Fruit fly (Drosophila melanogaster) whole organism, embryonic: Measurements from ENCODE around the gene r2d2.

ENCODE experiments used
- BEAF-32 ChIP-seq: fragments of 200-800 bp; sonication (Bioruptor generic); optimal IDR thresholded peaks from 3 replicates; lab custom pipeline; 2017; ENCODE audit warnings: missing biosample characterization, missing genetic modification characterization, mild to moderate bottlenecking, moderate library complexity, missing genetic modification reagents
- Bgb ChIP-seq: fragments of 200-800 bp; sonication (Bioruptor generic); IDR thresholded peaks from 2 replicates; pipeline ENCODE4 v1.3.6; 2022; ENCODE audit warnings: missing biosample characterization, missing genetic modification characterization; ENCODE audit not compliant: partially characterized antibody
- CG10267 ChIP-seq: fragments of 200-800 bp; sonication (Bioruptor generic); optimal IDR thresholded peaks from 2 replicates; lab custom pipeline; 2018; ENCODE audit warnings: missing biosample characterization, mild to moderate bottlenecking, missing genetic modification characterization, moderate library complexity
- CG12104 ChIP-seq: fragments of 200-800 bp; sonication (Bioruptor generic); optimal IDR thresholded peaks from 3 replicates; lab custom pipeline; 2016; ENCODE audit warnings: missing biosample characterization, missing genetic modification characterization
- CG12659 ChIP-seq: fragments of 200-800 bp; sonication (Bioruptor generic); optimal IDR thresholded peaks from 3 replicates; lab custom pipeline; 2017; ENCODE audit warnings: mild to moderate bottlenecking, missing biosample characterization, missing genetic modification reagents, missing genetic modification characterization
- CG12942 ChIP-seq: fragments of 200-800 bp; sonication (Bioruptor generic); optimal IDR thresholded peaks from 3 replicates; lab custom pipeline; 2016; ENCODE audit warnings: missing biosample characterization, missing genetic modification characterization
- CG18476 ChIP-seq: fragments of 200-800 bp; sonication (Bioruptor generic); optimal IDR thresholded peaks from 2 replicates; lab custom pipeline; 2016; ENCODE audit warnings: missing biosample characterization, mild to moderate bottlenecking, missing genetic modification characterization
- CG2116 ChIP-seq: fragments of 200-800 bp; sonication (Bioruptor generic); optimal IDR thresholded peaks from 3 replicates; lab custom pipeline; 2018; ENCODE audit warnings: missing biosample characterization, mild to moderate bottlenecking, missing genetic modification characterization
- CG3065 ChIP-seq: fragments of 200-800 bp; sonication (Bioruptor generic); optimal IDR thresholded peaks from 2 replicates; lab custom pipeline; 2016; ENCODE audit warnings: missing biosample characterization, missing genetic modification characterization
- CG31441 ChIP-seq: fragments of 200-800 bp; sonication (Bioruptor generic); IDR thresholded peaks from 2 replicates; pipeline ENCODE4 v1.3.6; 2022; ENCODE audit warnings: missing biosample characterization, missing genetic modification characterization
- CG3838 ChIP-seq: fragments of 200-800 bp; sonication (Bioruptor generic); optimal IDR thresholded peaks from 3 replicates; lab custom pipeline; 2016; ENCODE audit warnings: missing biosample characterization, missing genetic modification characterization
- CG5180 ChIP-seq: fragments of 200-800 bp; sonication (Bioruptor generic); optimal IDR thresholded peaks from 3 replicates; lab custom pipeline; 2017; ENCODE audit warnings: missing biosample characterization, missing genetic modification characterization, mild to moderate bottlenecking, moderate library complexity, missing genetic modification reagents
- CG5953 ChIP-seq: fragments of 200-800 bp; sonication (Bioruptor generic); IDR thresholded peaks from 2 replicates; pipeline ENCODE4 v1.3.6; 2022; ENCODE audit warnings: missing biosample characterization, missing genetic modification characterization
- CG6791 ChIP-seq: fragments of 200-800 bp; sonication (Bioruptor generic); IDR thresholded peaks from 3 replicates; pipeline ENCODE4 v1.3.6; 2022; ENCODE audit warnings: missing biosample characterization, missing genetic modification characterization; ENCODE audit not compliant: partially characterized antibody
- CG7271 ChIP-seq: fragments of 200-800 bp; sonication (Bioruptor generic); optimal IDR thresholded peaks from 2 replicates; lab custom pipeline; 2018; ENCODE audit warnings: missing biosample characterization, mild to moderate bottlenecking, missing genetic modification characterization, moderate library complexity
- CG7963 ChIP-seq: fragments of 200-800 bp; sonication (Bioruptor generic); IDR thresholded peaks from 3 replicates; pipeline ENCODE4 v1.3.6; 2022; ENCODE audit warnings: missing biosample characterization, missing genetic modification characterization; ENCODE audit not compliant: partially characterized antibody
- CG8478 ChIP-seq: fragments of >200 bp; optimal IDR thresholded peaks from 2 replicates; lab custom pipeline; 2018
- CHES-1-like ChIP-seq: fragments of 200-800 bp; sonication (Bioruptor generic); optimal IDR thresholded peaks from 2 replicates; lab custom pipeline; 2016; ENCODE audit warnings: missing biosample characterization, missing genetic modification characterization
- CkIIα-i1 ChIP-seq: fragments of 200-800 bp; sonication (Bioruptor generic); IDR thresholded peaks from 2 replicates; pipeline ENCODE4 v1.3.6; 2022; ENCODE audit warnings: missing biosample characterization, missing genetic modification characterization
- Dad ChIP-seq: fragments of 200-800 bp; sonication (Bioruptor generic); optimal IDR thresholded peaks from 3 replicates; lab custom pipeline; 2016; ENCODE audit warnings: missing biosample characterization, missing genetic modification characterization
- Dek ChIP-seq: fragments of 200-800 bp; sonication (Bioruptor generic); optimal IDR thresholded peaks from 3 replicates; lab custom pipeline; 2019; ENCODE audit warnings: missing biosample characterization, mild to moderate bottlenecking, missing genetic modification characterization, moderate library complexity
- Gug ChIP-seq: fragments of 200-800 bp; sonication (Bioruptor generic); IDR thresholded peaks from 4 replicates; pipeline ENCODE4 v1.3.6; 2022; ENCODE audit warnings: missing biosample characterization, missing genetic modification characterization
- HHEX ChIP-seq: fragments of 200-800 bp; sonication (Bioruptor generic); optimal IDR thresholded peaks from 3 replicates; lab custom pipeline; 2017; ENCODE audit warnings: missing biosample characterization, mild to moderate bottlenecking, missing genetic modification characterization, missing genetic modification reagents
- Hand ChIP-seq: fragments of 200-800 bp; sonication (Bioruptor generic); optimal IDR thresholded peaks from 2 replicates; lab custom pipeline; 2017; ENCODE audit warnings: mild to moderate bottlenecking, missing biosample characterization, missing genetic modification reagents, missing genetic modification characterization
- Jarid2 ChIP-seq: fragments of 200-800 bp; sonication (Bioruptor generic); optimal IDR thresholded peaks from 3 replicates; lab custom pipeline; 2017; ENCODE audit warnings: mild to moderate bottlenecking, missing biosample characterization, missing genetic modification reagents, missing genetic modification characterization
- Nf-YA ChIP-seq: fragments of 200-800 bp; sonication (Bioruptor generic); IDR thresholded peaks from 2 replicates; pipeline ENCODE4 v1.3.6; 2022; ENCODE audit warnings: missing biosample characterization, missing genetic modification characterization
- ac ChIP-seq: fragments of 200-800 bp; sonication (Bioruptor generic); optimal IDR thresholded peaks from 3 replicates; lab custom pipeline; 2017; ENCODE audit warnings: missing biosample characterization, mild to moderate bottlenecking, missing genetic modification characterization
- ap ChIP-seq: fragments of 200-800 bp; sonication (Bioruptor generic); IDR thresholded peaks from 2 replicates; pipeline ENCODE4 v1.3.6; 2022; ENCODE audit warnings: missing biosample characterization, missing genetic modification characterization
- ato ChIP-seq: fragments of 200-800 bp; sonication (Bioruptor generic); IDR thresholded peaks from 2 replicates; pipeline ENCODE4 v1.3.6; 2022; ENCODE audit warnings: missing biosample characterization, missing genetic modification characterization; ENCODE audit not compliant: partially characterized antibody
- bab2 ChIP-seq: fragments of 200-800 bp; sonication (Bioruptor generic); optimal IDR thresholded peaks from 2 replicates; lab custom pipeline; 2016; ENCODE audit warnings: missing biosample characterization, missing genetic modification characterization
- eyg ChIP-seq: fragments of 200-800 bp; sonication (Bioruptor generic); optimal IDR thresholded peaks from 3 replicates; lab custom pipeline; 2016; ENCODE audit warnings: missing biosample characterization, missing genetic modification characterization
- gcm ChIP-seq: fragments of 200-800 bp; sonication (Bioruptor generic); optimal IDR thresholded peaks from 2 replicates; lab custom pipeline; 2019; ENCODE audit warnings: missing biosample characterization, mild to moderate bottlenecking, missing genetic modification characterization, moderate library complexity
- gsb-n ChIP-seq: fragments of 200-800 bp; sonication (Bioruptor generic); optimal IDR thresholded peaks from 3 replicates; lab custom pipeline; 2018; ENCODE audit warnings: missing biosample characterization, mild to moderate bottlenecking, missing genetic modification characterization
- h ChIP-seq: fragments of >200 bp; optimal IDR thresholded peaks from 2 replicates; lab custom pipeline; 2017
- hkb ChIP-seq, 2 experiments: fragments of 200-800 bp in 1 of 2; fragments of >200 bp in 1 of 2; sonication (Bioruptor generic) in 1 of 2; IDR thresholded peaks in 1 of 2; optimal IDR thresholded peaks in 1 of 2; 2 replicates each; pipeline versions ENCODE4 v1.3.6 to Lab custom; 2017 to 2022; ENCODE audit warnings: missing biosample characterization in 1 of 2, missing genetic modification characterization in 1 of 2
- lbe ChIP-seq: fragments of 200-800 bp; sonication (Bioruptor generic); optimal IDR thresholded peaks from 2 replicates; lab custom pipeline; 2016; ENCODE audit warnings: missing biosample characterization, mild to moderate bottlenecking, missing genetic modification characterization
- nerfin-2 ChIP-seq: fragments of 200-800 bp; sonication (Bioruptor generic); IDR thresholded peaks from 2 replicates; pipeline ENCODE4 v1.3.6; 2022; ENCODE audit warnings: missing biosample characterization, missing genetic modification characterization; ENCODE audit not compliant: partially characterized antibody
- org-1 ChIP-seq: fragments of 200-800 bp; sonication (Bioruptor generic); optimal IDR thresholded peaks from 2 replicates; lab custom pipeline; 2017; ENCODE audit warnings: missing biosample characterization, missing genetic modification characterization
- p53 ChIP-seq: fragments of 200-800 bp; sonication (Bioruptor generic); optimal IDR thresholded peaks from 2 replicates; lab custom pipeline; 2016; ENCODE audit warnings: missing biosample characterization, missing genetic modification characterization
- pan ChIP-seq, 4 experiments: fragments of >200 bp in 3 of 4; fragments of 200-800 bp in 1 of 4; sonication (Bioruptor generic) in 1 of 4; optimal IDR thresholded peaks in 3 of 4; IDR thresholded peaks in 1 of 4; 2 replicates each; pipeline versions ENCODE4 v1.3.6 to Lab custom; 2017 to 2022; ENCODE audit warnings: missing biosample characterization in 2 of 4, missing genetic modification characterization in 2 of 4, mixed read lengths in 1 of 4
- pnt ChIP-seq: fragments of 200-800 bp; sonication (Bioruptor generic); optimal IDR thresholded peaks from 3 replicates; lab custom pipeline; 2016; ENCODE audit warnings: missing biosample characterization, missing genetic modification characterization
- prd ChIP-seq, 3 experiments: fragments of >200 bp in 2 of 3; fragments of 200-800 bp in 1 of 3; sonication (Bioruptor generic) in 1 of 3; optimal IDR thresholded peaks in 2 of 3; IDR thresholded peaks in 1 of 3; 2 replicates in 2 of 3; 3 replicates in 1 of 3; pipeline versions ENCODE4 v1.3.6 to Lab custom; 2017 to 2022; ENCODE audit warnings: missing biosample characterization in 1 of 3, missing genetic modification characterization in 1 of 3
- rib ChIP-seq: fragments of 200-800 bp; sonication (Bioruptor generic); IDR thresholded peaks from 2 replicates; pipeline ENCODE4 v1.3.6; 2022; ENCODE audit warnings: missing biosample characterization, missing genetic modification characterization
- salm ChIP-seq: fragments of 200-800 bp; sonication (Bioruptor generic); optimal IDR thresholded peaks from 2 replicates; lab custom pipeline; 2018; ENCODE audit warnings: missing biosample characterization, mild to moderate bottlenecking, missing genetic modification characterization
- sd ChIP-seq: fragments of 200-800 bp; sonication (Bioruptor generic); optimal IDR thresholded peaks from 3 replicates; lab custom pipeline; 2018; ENCODE audit warnings: missing biosample characterization, mild to moderate bottlenecking, missing genetic modification characterization, moderate library complexity
- sqz ChIP-seq: fragments of 200-800 bp; sonication (Bioruptor generic); optimal IDR thresholded peaks from 3 replicates; lab custom pipeline; 2018; ENCODE audit warnings: missing biosample characterization, mild to moderate bottlenecking, missing genetic modification characterization

Gene r2d2

dm6 chr2L:7827045-7828004, 27.4 kb downstream of the r2d2 start, which contains the start of the genes Rack1 and mts (continued):
- TF ChIP-seq CG3838 (peak; percentile 48), CG7271 (tag; lab: Kevin White, UChicago) (peak; percentile 93), lbe (GFP tag; lab: Kevin White, UChicago) (peak; percentile 73), pan (optimal IDR thresholded peaks at IDR 0.05; lab: Kevin White, UChicago) (no peak), pan (GFP tag; optimal IDR thresholded peaks at IDR 0.05 in 1 of 2, IDR thresholded peaks at IDR 0.05 in 1 of 2) (peak in 1 of 2 experiments; percentile 75), nerfin-2 (GFP tag; lab: Robert Waterston, UW) (no peak), gsb-n (tag; lab: Kevin White, UChicago) (peak; percentile 73), HHEX (GFP tag; lab: Kevin White, UChicago) (peak; percentile 95), CG10267 (tag; lab: Kevin White, UChicago) (peak; percentile 93), Jarid2 (peak; percentile 74), salm (tag; lab: Kevin White, UChicago) (peak; percentile 75), Dek (tag; lab: Kevin White, UChicago) (peak; percentile 75), gcm (GFP tag; lab: Kevin White, UChicago) (peak; percentile 70), ato (GFP tag; lab: Robert Waterston, UW) (peak; percentile 35; the same call in 1 of the 2 replicates), CG2116 (GFP tag; lab: Kevin White, UChicago) (peak; percentile 51), org-1 (peak; percentile 73), BEAF-32 (GFP tag; lab: Kevin White, UChicago) (peak; percentile 67), CG12104 (peak; percentile 79), CG31441 (GFP tag; lab: Robert Waterston, UW) (peak; percentile 72), CG8478 (lab: Kevin White, UChicago) (no peak), Nf-YA (peak; percentile 85), ac (GFP tag; lab: Kevin White, UChicago) (peak; percentile 75), eyg (GFP tag; lab: Kevin White, UChicago) (peak; percentile 66), CG12942 (GFP tag; lab: Kevin White, UChicago) (peak; percentile 72), CG5953 (GFP tag; lab: Robert Waterston, UW) (peak; percentile 69), CG18476 (GFP tag; lab: Kevin White, UChicago) (peak; percentile 44), ap (GFP tag; lab: Robert Waterston, UW) (peak; percentile 74; the same call in 1 of the 2 replicates), prd (optimal IDR thresholded peaks at IDR 0.05; lab: Kevin White, UChicago) (no peak), prd (GFP tag; IDR thresholded peaks at IDR 0.05; lab: Robert Waterston, UW) (peak; percentile 57; the same call in 2 of the 3 replicates), Hand (GFP tag; lab: Kevin White, UChicago) (peak; percentile 75), CkIIα-i1 (0 out of 2 replicates have a peak, but pooled peaks have one; percentile 7), sd (tag; lab: Kevin White, UChicago) (no peak), sqz (GFP tag; lab: Kevin White, UChicago) (peak; percentile 90), bab2 (peak; percentile 40), pnt (GFP tag; lab: Kevin White, UChicago) (no peak), CG3065 (GFP tag; lab: Kevin White, UChicago) (peak; percentile 69), CG12659 (GFP tag; lab: Kevin White, UChicago) (peak; percentile 88), CHES-1-like (GFP tag; lab: Kevin White, UChicago) (peak; percentile 64), Bgb (GFP tag; lab: Robert Waterston, UW) (peak; percentile 62; the same call in 1 of the 2 replicates), h (lab: Kevin White, UChicago) (no peak), rib (GFP tag; lab: Robert Waterston, UW) (peak; percentile 69), p53 (GFP tag; lab: Kevin White, UChicago) (peak; percentile 32), CG5180 (GFP tag; lab: Kevin White, UChicago) (peak; percentile 73), CG6791 (peak; percentile 71), CG7963 (GFP tag; lab: Robert Waterston, UW) (peak; percentile 61), Dad (GFP tag; lab: Kevin White, UChicago) (peak; percentile 71), hkb (optimal IDR thresholded peaks at IDR 0.05; lab: Kevin White, UChicago) (peak; percentile 37), hkb (GFP tag; IDR thresholded peaks at IDR 0.05; lab: Robert Waterston, UW) (peak; percentile 83), Gug (peak; percentile 63)
